Fruit fly (Drosophila melanogaster) whole organism, wandering third instar larva: Measurements from ENCODE around the gene mdlc.

Experiments
- CrebA ChIP-seq: fragments of 200-800 bp; sonication (Bioruptor generic); optimal IDR thresholded peaks from 2 replicates; lab custom pipeline; 2016; ENCODE audit warnings: missing biosample characterization, mild to moderate bottlenecking, missing genetic modification characterization, borderline replicate concordance
- Dfd ChIP-seq: fragments of >200 bp; optimal IDR thresholded peaks from 2 replicates; lab custom pipeline; 2017; ENCODE audit warnings: missing biosample characterization, missing genetic modification characterization
- Hr78 ChIP-seq: fragments of >200 bp; optimal IDR thresholded peaks from 2 replicates; lab custom pipeline; 2017; ENCODE audit warnings: missing biosample characterization, missing genetic modification characterization
- Myc ChIP-seq: fragments of >200 bp; optimal IDR thresholded peaks from 2 replicates; lab custom pipeline; 2017
- N ChIP-seq: fragments of >200 bp; optimal IDR thresholded peaks from 2 replicates; lab custom pipeline; 2018; ENCODE audit warnings: missing biosample characterization, missing external identifiers, missing genetic modification characterization
- OdsH ChIP-seq: fragments of 200-800 bp; sonication (Bioruptor generic); optimal IDR thresholded peaks from 2 replicates; lab custom pipeline; 2016; ENCODE audit warnings: missing biosample characterization, mild to moderate bottlenecking, missing genetic modification characterization
- fru ChIP-seq: fragments of 200-800 bp; sonication (Bioruptor generic); optimal IDR thresholded peaks from 3 replicates; lab custom pipeline; 2016; ENCODE audit warnings: missing biosample characterization, mild to moderate bottlenecking, missing genetic modification characterization
- h ChIP-seq: fragments of 200-800 bp; sonication (Bioruptor generic); optimal IDR thresholded peaks from 3 replicates; lab custom pipeline; 2016; ENCODE audit warnings: missing biosample characterization, mild to moderate bottlenecking, missing genetic modification characterization
- jim ChIP-seq: fragments of 175-275, 200-325 bp; sonication (Bioruptor generic); optimal IDR thresholded peaks from 2 replicates; lab custom pipeline; 2016; ENCODE audit warnings: missing biosample characterization, mild to moderate bottlenecking, missing genetic modification characterization
- psq ChIP-seq: fragments of 200-800 bp; sonication (Bioruptor generic); optimal IDR thresholded peaks from 3 replicates; lab custom pipeline; 2017; ENCODE audit warnings: missing biosample characterization, mild to moderate bottlenecking, missing genetic modification characterization, moderate library complexity
- sv ChIP-seq: fragments of 200-800 bp; sonication (Bioruptor generic); optimal IDR thresholded peaks from 3 replicates; lab custom pipeline; 2016; ENCODE audit warnings: missing biosample characterization, missing genetic modification characterization
- woc ChIP-seq: sonication (Bioruptor generic); optimal IDR thresholded peaks from 2 replicates; lab custom pipeline; 2016; ENCODE audit warnings: missing biosample characterization, mild to moderate bottlenecking, missing genetic modification characterization

DNA sequence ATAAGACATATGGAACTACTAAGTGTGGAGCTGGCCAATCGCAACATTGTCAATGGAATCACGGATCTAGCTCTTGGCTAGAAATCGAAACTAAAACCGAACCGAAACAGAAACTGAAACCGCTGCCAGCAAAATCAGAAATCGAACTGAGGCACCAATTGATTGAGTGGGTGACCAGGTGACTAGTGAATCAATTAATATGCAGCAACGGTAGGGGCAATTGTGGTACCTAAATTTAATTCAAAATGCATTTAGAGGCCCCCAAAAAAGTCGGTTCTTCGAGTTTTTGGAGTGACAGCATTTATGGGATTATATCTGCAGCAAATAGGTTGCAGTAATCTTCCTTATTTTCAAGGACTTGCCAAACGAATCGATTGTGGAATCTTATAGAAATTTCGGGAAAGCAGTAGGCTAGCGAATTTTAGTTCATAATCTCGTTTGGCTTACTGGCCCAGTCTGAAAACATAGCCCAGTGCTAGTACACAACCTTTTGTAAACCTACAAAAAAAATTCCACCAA is 44.1 kb upstream of the mdlc start, which contains the start of the genes CG17190 and CG4836:
- TF ChIP-seq Hr78 (GFP tag; lab: Kevin White, UChicago) = no peak
- no peak for TF ChIP-seq N (GFP tag; lab: Kevin White, UChicago)
- TF ChIP-seq Dfd (GFP tag; lab: Kevin White, UChicago) = no peak
- TF ChIP-seq Myc (lab: Kevin White, UChicago) = no peak
- TF ChIP-seq h (GFP tag; lab: Kevin White, UChicago) = no peak
- no peak for TF ChIP-seq CrebA (GFP tag; lab: Kevin White, UChicago)
- no peak for TF ChIP-seq sv (GFP tag; lab: Kevin White, UChicago)
- TF ChIP-seq woc (GFP tag; lab: Kevin White, UChicago) = no peak
- TF ChIP-seq OdsH (GFP tag; lab: Kevin White, UChicago) = no peak
- no peak for TF ChIP-seq psq (GFP tag; lab: Kevin White, UChicago)
- no peak for TF ChIP-seq jim (GFP tag; lab: Kevin White, UChicago)
- TF ChIP-seq fru = no peak
